Fruit fly (Drosophila melanogaster) Kc167 (cell line): ENCODE measurements around the gene dmrt93B.

ENCODE experiments used
- Sin3A ChIP-seq: fragments of >200 bp; optimal IDR thresholded peaks from 2 replicates; lab custom pipeline; 2018; ENCODE audit warnings: missing external identifiers
- h ChIP-seq: fragments of >200 bp; optimal IDR thresholded peaks from 3 replicates; lab custom pipeline; 2018; ENCODE audit warnings: missing external identifiers
- insv ChIP-seq: fragments of >200 bp; optimal IDR thresholded peaks from 3 replicates; lab custom pipeline; 2018; ENCODE audit warnings: missing external identifiers

dm6 chr3R:21091500-21091899 lies 17.7 kb downstream of the dmrt93B start:
- no peak for TF ChIP-seq h (lab: Kevin White, UChicago)
- TF ChIP-seq Sin3A (lab: Kevin White, UChicago) = no peak
- TF ChIP-seq insv (lab: Kevin White, UChicago) = no peak
